Fruit fly (Drosophila melanogaster) whole organism, embryonic: Measurements from ENCODE around the gene sloth1.

Experiments used
- Atf3 ChIP-seq: fragments of 200-800 bp; sonication (Bioruptor generic); optimal IDR thresholded peaks from 3 replicates; lab custom pipeline; 2016; ENCODE audit warnings: missing biosample characterization, missing genetic modification characterization
- BEAF-32 ChIP-seq: fragments of 200-800 bp; sonication (Bioruptor generic); optimal IDR thresholded peaks from 3 replicates; lab custom pipeline; 2017; ENCODE audit warnings: missing biosample characterization, missing genetic modification characterization, mild to moderate bottlenecking, moderate library complexity, missing genetic modification reagents
- CG10565 ChIP-seq: fragments of 200-800 bp; sonication (Bioruptor generic); optimal IDR thresholded peaks from 3 replicates; lab custom pipeline; 2016; ENCODE audit warnings: missing biosample characterization, mild to moderate bottlenecking, missing genetic modification characterization
- CG11723 ChIP-seq: fragments of 200-800 bp; sonication (Bioruptor generic); optimal IDR thresholded peaks from 2 replicates; lab custom pipeline; 2017; ENCODE audit warnings: missing biosample characterization, mild to moderate bottlenecking, missing genetic modification characterization
- CG13775 ChIP-seq: fragments of 200-800 bp; sonication (Bioruptor generic); optimal IDR thresholded peaks from 3 replicates; lab custom pipeline; 2017; ENCODE audit warnings: missing biosample characterization, mild to moderate bottlenecking, missing genetic modification characterization
- CG15073 ChIP-seq: fragments of 200-800 bp; sonication (Bioruptor generic); optimal IDR thresholded peaks from 2 replicates; lab custom pipeline; 2016; ENCODE audit warnings: missing biosample characterization, missing genetic modification characterization
- CG15479 ChIP-seq: fragments of 200-800 bp; sonication (Bioruptor generic); optimal IDR thresholded peaks from 3 replicates; lab custom pipeline; 2019; ENCODE audit warnings: missing biosample characterization, mild to moderate bottlenecking, missing genetic modification characterization, moderate library complexity
- CG15696 ChIP-seq: fragments of 200-800 bp; sonication (Bioruptor generic); optimal IDR thresholded peaks from 2 replicates; lab custom pipeline; 2019; ENCODE audit warnings: missing biosample characterization, mild to moderate bottlenecking, missing genetic modification characterization, moderate library complexity
- CG1647 ChIP-seq: fragments of 200-800 bp; sonication (Bioruptor generic); optimal IDR thresholded peaks from 3 replicates; lab custom pipeline; 2016; ENCODE audit warnings: missing biosample characterization, missing genetic modification characterization
- CG17328 ChIP-seq: fragments of 200-800 bp; sonication (Bioruptor generic); IDR thresholded peaks from 2 replicates; pipeline ENCODE4 v1.3.6; 2022; ENCODE audit warnings: missing biosample characterization, missing genetic modification characterization
- CG18262 ChIP-seq: fragments of 200-800 bp; optimal IDR thresholded peaks from 3 replicates; lab custom pipeline; 2019; ENCODE audit warnings: missing biosample characterization, mild to moderate bottlenecking, missing genetic modification characterization, moderate library complexity
- CG18599 ChIP-seq: fragments of 200-800 bp; sonication (Bioruptor generic); optimal IDR thresholded peaks from 3 replicates; lab custom pipeline; 2017; ENCODE audit warnings: missing biosample characterization, missing genetic modification characterization, mild to moderate bottlenecking, moderate library complexity, missing genetic modification reagents
- CG3163 ChIP-seq: fragments of 200-800 bp; sonication (Bioruptor generic); optimal IDR thresholded peaks from 3 replicates; lab custom pipeline; 2016; ENCODE audit warnings: missing biosample characterization, missing genetic modification characterization
- CG32772 ChIP-seq: fragments of 200-800 bp; sonication (Bioruptor generic); IDR thresholded peaks from 2 replicates; pipeline ENCODE4 v1.3.6; 2022; ENCODE audit warnings: missing biosample characterization, missing genetic modification characterization
- CG33213 ChIP-seq: fragments of 200-800 bp; sonication (Bioruptor generic); optimal IDR thresholded peaks from 3 replicates; lab custom pipeline; 2016; ENCODE audit warnings: missing biosample characterization, missing genetic modification characterization
- CG34224 ChIP-seq: fragments of 200-800 bp; sonication (Bioruptor generic); IDR thresholded peaks from 3 replicates; pipeline ENCODE4 v1.3.6; 2022; ENCODE audit warnings: missing biosample characterization, missing genetic modification characterization; ENCODE audit not compliant: partially characterized antibody
- CG3847 ChIP-seq: fragments of 200-800 bp; sonication (Bioruptor generic); IDR thresholded peaks from 2 replicates; pipeline ENCODE4 v1.3.6; 2022; ENCODE audit warnings: missing biosample characterization, missing genetic modification characterization
- CG5245 ChIP-seq: fragments of 200-800 bp; sonication (Bioruptor generic); optimal IDR thresholded peaks from 3 replicates; lab custom pipeline; 2016; ENCODE audit warnings: missing biosample characterization, missing genetic modification characterization
- CG9609 ChIP-seq: fragments of 200-800 bp; sonication (Bioruptor generic); optimal IDR thresholded peaks from 3 replicates; lab custom pipeline; 2016; ENCODE audit warnings: missing biosample characterization, missing genetic modification characterization
- CG9727 ChIP-seq: fragments of 200-800 bp; sonication (Bioruptor generic); optimal IDR thresholded peaks from 3 replicates; lab custom pipeline; 2017; ENCODE audit warnings: missing biosample characterization, mild to moderate bottlenecking, missing genetic modification characterization
- CG9797 ChIP-seq: fragments of 200-800 bp; sonication (Bioruptor generic); optimal IDR thresholded peaks from 3 replicates; lab custom pipeline; 2018; ENCODE audit warnings: missing biosample characterization, mild to moderate bottlenecking, missing genetic modification characterization
- CG9817 ChIP-seq: fragments of 200-800 bp; sonication (Bioruptor generic); optimal IDR thresholded peaks from 2 replicates; lab custom pipeline; 2018; ENCODE audit warnings: missing biosample characterization, mild to moderate bottlenecking, missing genetic modification characterization, moderate library complexity
- Dp ChIP-seq: fragments of 200-800 bp; sonication (Bioruptor generic); optimal IDR thresholded peaks from 2 replicates; lab custom pipeline; 2018; ENCODE audit warnings: missing biosample characterization, mild to moderate bottlenecking, missing genetic modification characterization, moderate library complexity
- Gsc ChIP-seq: fragments of 200-800 bp; sonication (Bioruptor generic); IDR thresholded peaks from 2 replicates; pipeline ENCODE4 v1.3.6; 2022; ENCODE audit warnings: missing biosample characterization, missing genetic modification characterization
- MESR4 ChIP-seq: fragments of 200-800 bp; sonication (Bioruptor generic); optimal IDR thresholded peaks from 2 replicates; lab custom pipeline; 2018; ENCODE audit warnings: missing biosample characterization, mild to moderate bottlenecking, missing genetic modification characterization, moderate library complexity
- Mes4 ChIP-seq: fragments of 200-800 bp; sonication (Bioruptor generic); optimal IDR thresholded peaks from 2 replicates; lab custom pipeline; 2016; ENCODE audit warnings: missing biosample characterization, missing genetic modification characterization
- Myb ChIP-seq: fragments of 200-800 bp; sonication (Bioruptor generic); optimal IDR thresholded peaks from 2 replicates; lab custom pipeline; 2016; ENCODE audit warnings: missing biosample characterization, missing genetic modification characterization
- Ssrp ChIP-seq: fragments of 200-800 bp; sonication (Bioruptor generic); optimal IDR thresholded peaks from 2 replicates; lab custom pipeline; 2018; ENCODE audit warnings: missing biosample characterization, mild to moderate bottlenecking, missing genetic modification characterization, moderate library complexity
- Taf1 ChIP-seq: fragments of 200-800 bp; sonication (Bioruptor generic); IDR thresholded peaks from 2 replicates; pipeline ENCODE4 v1.3.6; 2022; ENCODE audit warnings: missing biosample characterization, missing genetic modification characterization
- bowl ChIP-seq: fragments of 200-800 bp; sonication (Bioruptor generic); IDR thresholded peaks from 2 replicates; pipeline ENCODE4 v1.3.6; 2022; ENCODE audit warnings: missing biosample characterization, missing genetic modification characterization
- fd3F ChIP-seq: fragments of 200-800 bp; sonication (Bioruptor generic); optimal IDR thresholded peaks from 2 replicates; lab custom pipeline; 2018; ENCODE audit warnings: missing biosample characterization, mild to moderate bottlenecking, missing genetic modification characterization, moderate library complexity
- ham ChIP-seq: fragments of 200-800 bp; sonication (Bioruptor generic); IDR thresholded peaks from 2 replicates; pipeline ENCODE4 v1.3.6; 2022; ENCODE audit warnings: missing biosample characterization, missing genetic modification characterization
- kay ChIP-seq: fragments of 200-800 bp; sonication (Bioruptor generic); optimal IDR thresholded peaks from 2 replicates; lab custom pipeline; 2016; ENCODE audit warnings: missing biosample characterization, missing genetic modification characterization
- lmd ChIP-seq: fragments of 200-800 bp; sonication (Bioruptor generic); IDR thresholded peaks from 2 replicates; pipeline ENCODE4 v1.3.6; 2022; ENCODE audit warnings: missing biosample characterization, missing genetic modification characterization
- lola ChIP-seq, 3 experiments: fragments of >200 bp in 2 of 3; fragments of 200-800 bp in 1 of 3; sonication (Bioruptor generic) in 1 of 3; optimal IDR thresholded peaks; 2 replicates each; lab custom pipeline; 2017 to 2019; ENCODE audit warnings: missing biosample characterization in 3 of 3, missing genetic modification characterization in 3 of 3, mild to moderate bottlenecking in 1 of 3, moderate library complexity in 1 of 3
- mirr ChIP-seq: fragments of 200-800 bp; sonication (Bioruptor generic); optimal IDR thresholded peaks from 3 replicates; lab custom pipeline; 2018; ENCODE audit warnings: missing biosample characterization, mild to moderate bottlenecking, missing genetic modification characterization
- nerfin-1 ChIP-seq: fragments of 200-800 bp; sonication (Bioruptor generic); optimal IDR thresholded peaks from 3 replicates; lab custom pipeline; 2019; ENCODE audit warnings: missing biosample characterization, mild to moderate bottlenecking, missing genetic modification characterization, moderate library complexity
- ranshi ChIP-seq: fragments of 200-800 bp; sonication (Bioruptor generic); IDR thresholded peaks from 2 replicates; pipeline ENCODE4 v1.3.6; 2022; ENCODE audit warnings: missing biosample characterization, missing genetic modification characterization
- repo ChIP-seq: fragments of 200-800 bp; sonication (Bioruptor generic); optimal IDR thresholded peaks from 2 replicates; lab custom pipeline; 2016; ENCODE audit warnings: missing biosample characterization, missing genetic modification characterization
- sc ChIP-seq, 3 experiments: fragments of >200 bp in 2 of 3; fragments of 200-800 bp in 1 of 3; sonication (Bioruptor generic) in 1 of 3; optimal IDR thresholded peaks; 2 replicates in 2 of 3; 3 replicates in 1 of 3; lab custom pipeline; 2017; ENCODE audit warnings: mild to moderate bottlenecking in 1 of 3, missing biosample characterization in 1 of 3, missing genetic modification characterization in 1 of 3, missing genetic modification reagents in 1 of 3
- schlank ChIP-seq: fragments of 200-800 bp; sonication (Bioruptor generic); optimal IDR thresholded peaks from 2 replicates; lab custom pipeline; 2018; ENCODE audit warnings: missing biosample characterization, mild to moderate bottlenecking, missing genetic modification characterization
- scrt ChIP-seq: fragments of 200-800 bp; sonication (Bioruptor generic); optimal IDR thresholded peaks from 2 replicates; lab custom pipeline; 2018; ENCODE audit warnings: missing biosample characterization, mild to moderate bottlenecking, missing genetic modification characterization, moderate library complexity
- sens-2 ChIP-seq: fragments of 200-800 bp; sonication (Bioruptor generic); IDR thresholded peaks from 2 replicates; pipeline ENCODE4 v1.3.6; 2022; ENCODE audit warnings: missing biosample characterization, missing genetic modification characterization
- slbo ChIP-seq: fragments of 200-800 bp; sonication (Bioruptor generic); IDR thresholded peaks from 2 replicates; pipeline ENCODE4 v1.3.6; 2022; ENCODE audit warnings: missing biosample characterization, missing genetic modification characterization
- so ChIP-seq: fragments of 200-800 bp; sonication (Bioruptor generic); IDR thresholded peaks from 3 replicates; pipeline ENCODE4 v1.3.6; 2022; ENCODE audit warnings: missing biosample characterization, missing genetic modification characterization
- sr ChIP-seq: fragments of 200-800 bp; sonication (Bioruptor generic); IDR thresholded peaks from 3 replicates; pipeline ENCODE4 v1.3.6; 2022; ENCODE audit warnings: missing biosample characterization, missing genetic modification characterization
- tgo ChIP-seq: fragments of 200-800 bp; sonication (Bioruptor generic); IDR thresholded peaks from 3 replicates; pipeline ENCODE4 v1.3.6; 2022; ENCODE audit warnings: missing biosample characterization, missing genetic modification characterization
- trh ChIP-seq: fragments of 200-800 bp; sonication (Bioruptor generic); optimal IDR thresholded peaks from 2 replicates; lab custom pipeline; 2016; ENCODE audit warnings: missing biosample characterization, missing genetic modification characterization

The sloth1 gene

dm6 chrX:6969364-6970137 is 41.6 kb upstream of the sloth1 start, which contains the start of gene CG4586 (continued):
- TF ChIP-seq CG34224 (GFP tag; lab: Robert Waterston, UW) (no peak), kay (GFP tag; lab: Kevin White, UChicago) (peak; percentile 80), tgo (peak; percentile 88), CG9609 (GFP tag; lab: Kevin White, UChicago) (peak; percentile 95), mirr (GFP tag; lab: Kevin White, UChicago) (peak; percentile 96), CG18599 (GFP tag; lab: Kevin White, UChicago) (peak; percentile 98), CG10565 (GFP tag; lab: Kevin White, UChicago) (peak; percentile 88), CG32772 (GFP tag; lab: Robert Waterston, UW) (peak; percentile 84), CG18262 (peak; percentile 90), CG5245 (GFP tag; lab: Kevin White, UChicago) (peak; percentile 92), CG3847 (GFP tag; lab: Robert Waterston, UW) (peak; percentile 84), Dp (peak; percentile 3), CG17328 (GFP tag; lab: Robert Waterston, UW) (peak; percentile 95), sc (optimal IDR thresholded peaks at IDR 0.05; lab: Kevin White, UChicago) (no peak), sc (GFP tag; optimal IDR thresholded peaks at IDR 0.05; lab: Kevin White, UChicago) (peak; percentile 81), bowl (GFP tag; lab: Robert Waterston, UW) (peak; percentile 93), Taf1 (GFP tag; lab: Robert Waterston, UW) (peak; percentile 82), Atf3 (peak; percentile 85), fd3F (GFP tag; lab: Kevin White, UChicago) (peak; percentile 89), CG9797 (GFP tag; lab: Kevin White, UChicago) (peak; percentile 22), CG11723 (GFP tag; lab: Kevin White, UChicago) (peak; percentile 93), CG15479 (GFP tag; lab: Kevin White, UChicago) (peak; percentile 7), CG15696 (tag; lab: Kevin White, UChicago) (peak; percentile 57), Mes4 (peak; percentile 92), CG33213 (GFP tag; lab: Kevin White, UChicago) (peak; percentile 97), sr (GFP tag; lab: Robert Waterston, UW) (peak; percentile 89), scrt (GFP tag; lab: Kevin White, UChicago) (peak; percentile 93), so (GFP tag; lab: Robert Waterston, UW) (peak; percentile 98), CG9727 (GFP tag; lab: Kevin White, UChicago) (peak; percentile 94), ham (GFP tag; lab: Robert Waterston, UW) (peak; percentile 78; the same call in 1 of the 2 replicates), CG15073 (GFP tag; lab: Kevin White, UChicago) (peak; percentile 67), trh (GFP tag; lab: Kevin White, UChicago) (peak; percentile 76), lola (GFP tag; optimal IDR thresholded peaks at IDR 0.05; lab: Kevin White, UChicago) (peak in 1 of 3 experiments; percentile 67), CG1647 (GFP tag; lab: Kevin White, UChicago) (peak; percentile 93), Gsc (GFP tag; lab: Robert Waterston, UW) (peak; percentile 43; the same call in 1 of the 2 replicates), CG3163 (peak; percentile 84), Ssrp (peak; percentile 69), CG9817 (tag; lab: Kevin White, UChicago) (peak; percentile 90), repo (GFP tag; lab: Kevin White, UChicago) (peak; percentile 96), schlank (tag; lab: Kevin White, UChicago) (peak; percentile 96), sens-2 (GFP tag; lab: Robert Waterston, UW) (peak; percentile 88), ranshi (GFP tag; lab: Robert Waterston, UW) (peak; percentile 95), CG13775 (GFP tag; lab: Kevin White, UChicago) (peak; percentile 91), slbo (GFP tag; lab: Robert Waterston, UW) (peak; percentile 94), lmd (GFP tag; lab: Robert Waterston, UW) (peak; percentile 88), MESR4 (peak; percentile 77), nerfin-1 (peak; percentile 86), Myb (GFP tag; lab: Kevin White, UChicago) (peak; percentile 84), BEAF-32 (GFP tag; lab: Kevin White, UChicago) (peak; percentile 5)
